Fruit fly (Drosophila melanogaster) whole organism, adult: ENCODE measurements around the gene Ube4A.

Experiments
- CG1620 ChIP-seq: fragments of 200-800 bp; sonication (Bioruptor generic); optimal IDR thresholded peaks from 2 replicates; lab custom pipeline; 2016; ENCODE audit warnings: missing biosample characterization, missing genetic modification characterization
- CG33017 ChIP-seq: fragments of 200-800 bp; sonication (Bioruptor generic); optimal IDR thresholded peaks from 2 replicates; lab custom pipeline; 2018; ENCODE audit warnings: missing biosample characterization, mild to moderate bottlenecking, missing genetic modification characterization, moderate library complexity
- CG5204 ChIP-seq: fragments of 200-800 bp; sonication (Bioruptor generic); optimal IDR thresholded peaks from 2 replicates; lab custom pipeline; 2016; ENCODE audit warnings: missing biosample characterization, missing genetic modification characterization
- Crg-1 ChIP-seq: fragments of 200-800 bp; sonication (Bioruptor generic); optimal IDR thresholded peaks from 2 replicates; lab custom pipeline; 2016; ENCODE audit warnings: missing biosample characterization, missing genetic modification characterization
- Hr96 ChIP-seq: fragments of 200-800 bp; sonication (Bioruptor generic); optimal IDR thresholded peaks from 2 replicates; lab custom pipeline; 2016; ENCODE audit warnings: missing biosample characterization, missing genetic modification characterization
- cic ChIP-seq: fragments of 200-800 bp; sonication (Bioruptor generic); optimal IDR thresholded peaks from 2 replicates; lab custom pipeline; 2017; ENCODE audit warnings: missing biosample characterization, mild to moderate bottlenecking, missing genetic modification characterization, moderate library complexity
- kay ChIP-seq: fragments of 200-800 bp; sonication (Bioruptor generic); peaks from one replicate; lab custom pipeline; 2016; ENCODE audit warnings: missing biosample characterization, missing genetic modification characterization, borderline replicate concordance
- ovo ChIP-seq: fragments of 200-800 bp; sonication (Bioruptor generic); optimal IDR thresholded peaks from 2 replicates; lab custom pipeline; 2016; ENCODE audit warnings: missing biosample characterization, missing genetic modification characterization
- pad ChIP-seq: fragments of 200-800 bp; sonication (Bioruptor generic); optimal IDR thresholded peaks from 3 replicates; lab custom pipeline; 2017; ENCODE audit warnings: missing biosample characterization, missing genetic modification characterization, mild to moderate bottlenecking, moderate library complexity, missing genetic modification reagents
- tj ChIP-seq: fragments of 200-800 bp; sonication (Bioruptor generic); optimal IDR thresholded peaks from 3 replicates; lab custom pipeline; 2017; ENCODE audit warnings: missing biosample characterization, mild to moderate bottlenecking, missing genetic modification characterization, moderate library complexity

DNA sequence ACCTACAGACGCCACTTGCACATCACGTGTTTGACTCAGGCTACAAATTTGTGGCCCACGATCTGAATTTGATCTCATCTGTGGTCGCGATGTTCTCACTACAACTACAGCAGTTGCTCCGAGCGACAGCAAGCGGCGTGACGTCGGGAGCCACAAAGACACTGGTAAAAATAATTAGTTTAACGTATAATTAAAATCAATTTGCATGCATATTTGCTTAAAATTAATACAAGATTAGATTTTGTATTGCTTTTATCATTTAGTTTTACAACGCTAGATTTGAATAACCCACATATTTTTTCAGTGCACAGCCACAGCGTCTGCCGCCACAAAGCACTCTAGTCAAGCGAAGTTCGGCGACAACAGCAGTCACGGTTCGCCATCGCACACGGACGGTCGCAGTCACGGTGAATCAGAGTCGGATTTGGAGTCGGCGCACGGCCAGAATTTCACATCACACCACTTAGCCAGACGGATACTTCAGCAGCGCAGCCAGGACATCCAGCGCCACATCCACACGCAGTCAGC is 45.8 kb upstream of the Ube4A start:
- peak; percentile 100 for TF ChIP-seq ovo (GFP tag; lab: Kevin White, UChicago)
- peak; percentile 100 for TF ChIP-seq cic (GFP tag; lab: Kevin White, UChicago)
- TF ChIP-seq kay (GFP tag; lab: Kevin White, UChicago) = peak; percentile 100
- TF ChIP-seq tj (GFP tag; lab: Kevin White, UChicago) = peak; percentile 100
- peak; percentile 100 for TF ChIP-seq CG33017 (tag; lab: Kevin White, UChicago)
- TF ChIP-seq Hr96 (GFP tag; lab: Kevin White, UChicago) = peak; percentile 100
- TF ChIP-seq CG5204 = peak; percentile 100
- TF ChIP-seq pad (GFP tag; lab: Kevin White, UChicago) = peak; percentile 98
- TF ChIP-seq Crg-1 (GFP tag; lab: Kevin White, UChicago) = peak; percentile 100
- peak; percentile 100 for TF ChIP-seq CG1620
